Fruit fly (Drosophila melanogaster) whole organism, embryonic: Measurements from ENCODE around the gene CG6048.

Source experiments
- ATbp ChIP-seq: fragments of 200-800 bp; sonication (Bioruptor generic); optimal IDR thresholded peaks from 2 replicates; lab custom pipeline; 2017; ENCODE audit warnings: missing biosample characterization, mild to moderate bottlenecking, missing genetic modification characterization, missing genetic modification reagents
- Ada2b ChIP-seq: fragments of 200-800 bp; sonication (Bioruptor generic); IDR thresholded peaks from 2 replicates; pipeline ENCODE4 v1.3.6; 2022; ENCODE audit warnings: missing biosample characterization, missing genetic modification characterization
- Adf1 ChIP-seq: fragments of 200-800 bp; sonication (Bioruptor generic); IDR thresholded peaks from 2 replicates; pipeline ENCODE4 v1.3.6; 2022; ENCODE audit warnings: missing biosample characterization, missing genetic modification characterization
- CG11695 ChIP-seq: fragments of 200-800 bp; sonication (Bioruptor generic); IDR thresholded peaks from 3 replicates; pipeline ENCODE4 v1.3.6; 2022; ENCODE audit warnings: missing biosample characterization, missing genetic modification characterization
- CG12769 ChIP-seq: fragments of 200-800 bp; sonication (Bioruptor generic); optimal IDR thresholded peaks from 2 replicates; lab custom pipeline; 2019; ENCODE audit warnings: missing biosample characterization, mild to moderate bottlenecking, missing genetic modification characterization, moderate library complexity
- CG13775 ChIP-seq: fragments of 200-800 bp; sonication (Bioruptor generic); optimal IDR thresholded peaks from 3 replicates; lab custom pipeline; 2017; ENCODE audit warnings: missing biosample characterization, mild to moderate bottlenecking, missing genetic modification characterization
- CG15073 ChIP-seq: fragments of 200-800 bp; sonication (Bioruptor generic); optimal IDR thresholded peaks from 2 replicates; lab custom pipeline; 2016; ENCODE audit warnings: missing biosample characterization, missing genetic modification characterization
- CG15269 ChIP-seq: fragments of 200-800 bp; sonication (Bioruptor generic); optimal IDR thresholded peaks from 2 replicates; lab custom pipeline; 2018; ENCODE audit warnings: missing biosample characterization, mild to moderate bottlenecking, missing genetic modification characterization, moderate library complexity
- CG1603 ChIP-seq: fragments of 200-800 bp; sonication (Bioruptor generic); optimal IDR thresholded peaks from 2 replicates; lab custom pipeline; 2019; ENCODE audit warnings: missing biosample characterization, mild to moderate bottlenecking, missing genetic modification characterization, moderate library complexity
- CG17385 ChIP-seq: fragments of 200-800 bp; sonication (Bioruptor generic); optimal IDR thresholded peaks from 3 replicates; lab custom pipeline; 2018; ENCODE audit warnings: missing biosample characterization, mild to moderate bottlenecking, missing genetic modification characterization
- CG1792 ChIP-seq: fragments of 200-800 bp; sonication (Bioruptor generic); optimal IDR thresholded peaks from 2 replicates; lab custom pipeline; 2016; ENCODE audit warnings: missing biosample characterization, missing genetic modification characterization
- CG2116 ChIP-seq: fragments of 200-800 bp; sonication (Bioruptor generic); optimal IDR thresholded peaks from 3 replicates; lab custom pipeline; 2018; ENCODE audit warnings: missing biosample characterization, mild to moderate bottlenecking, missing genetic modification characterization
- CG2678 ChIP-seq: fragments of 200-800 bp; sonication (Bioruptor generic); optimal IDR thresholded peaks from 3 replicates; lab custom pipeline; 2019; ENCODE audit warnings: missing biosample characterization, mild to moderate bottlenecking, missing genetic modification characterization, moderate library complexity
- CG30020 ChIP-seq: fragments of 200-800 bp; optimal IDR thresholded peaks from 2 replicates; lab custom pipeline; 2019; ENCODE audit warnings: missing biosample characterization, mild to moderate bottlenecking, missing genetic modification characterization, moderate library complexity
- CG6689 ChIP-seq: fragments of 200-800 bp; sonication (Bioruptor generic); IDR thresholded peaks from 2 replicates; pipeline ENCODE4 v1.3.6; 2022; ENCODE audit warnings: missing biosample characterization, missing genetic modification characterization
- CG6813 ChIP-seq: fragments of 200-800 bp; sonication (Bioruptor generic); optimal IDR thresholded peaks from 2 replicates; lab custom pipeline; 2017; ENCODE audit warnings: missing biosample characterization, missing genetic modification characterization, mild to moderate bottlenecking, moderate library complexity, missing genetic modification reagents
- CG7271 ChIP-seq: fragments of 200-800 bp; sonication (Bioruptor generic); optimal IDR thresholded peaks from 2 replicates; lab custom pipeline; 2018; ENCODE audit warnings: missing biosample characterization, mild to moderate bottlenecking, missing genetic modification characterization, moderate library complexity
- CG7987 ChIP-seq: fragments of 200-800 bp; sonication (Bioruptor generic); optimal IDR thresholded peaks from 2 replicates; lab custom pipeline; 2018; ENCODE audit warnings: missing biosample characterization, mild to moderate bottlenecking, missing genetic modification characterization, moderate library complexity
- CG8944 ChIP-seq: fragments of 200-800 bp; sonication (Bioruptor generic); optimal IDR thresholded peaks from 3 replicates; lab custom pipeline; 2016; ENCODE audit warnings: missing biosample characterization, missing genetic modification characterization
- CG9932 ChIP-seq: fragments of 200-800 bp; sonication (Bioruptor generic); IDR thresholded peaks from 2 replicates; pipeline ENCODE4 v1.3.6; 2022; ENCODE audit warnings: missing biosample characterization, missing genetic modification characterization
- Dad ChIP-seq: fragments of 200-800 bp; sonication (Bioruptor generic); optimal IDR thresholded peaks from 3 replicates; lab custom pipeline; 2016; ENCODE audit warnings: missing biosample characterization, missing genetic modification characterization
- Doc2 ChIP-seq: fragments of 200-800 bp; sonication (Bioruptor generic); IDR thresholded peaks from 2 replicates; pipeline ENCODE4 v1.3.6; 2022; ENCODE audit warnings: missing biosample characterization, missing genetic modification characterization
- Hr78 ChIP-seq, 2 experiments: fragments of 200-800 bp in 1 of 2; fragments of >200 bp in 1 of 2; sonication (Bioruptor generic) in 1 of 2; optimal IDR thresholded peaks; 2 replicates each; lab custom pipeline; 2017 to 2019; ENCODE audit warnings: missing biosample characterization in 2 of 2, missing genetic modification characterization in 2 of 2, mild to moderate bottlenecking in 1 of 2, moderate library complexity in 1 of 2
- NK7.1 ChIP-seq: fragments of 200-800 bp; sonication (Bioruptor generic); optimal IDR thresholded peaks from 3 replicates; lab custom pipeline; 2016; ENCODE audit warnings: missing biosample characterization, missing genetic modification characterization
- Poxn ChIP-seq: fragments of 200-800 bp; sonication (Bioruptor generic); IDR thresholded peaks from 2 replicates; pipeline ENCODE4 v1.3.6; 2022; ENCODE audit warnings: missing biosample characterization, missing genetic modification characterization
- Sry-δ ChIP-seq: fragments of 200-800 bp; sonication (Bioruptor generic); optimal IDR thresholded peaks from 2 replicates; lab custom pipeline; 2016; ENCODE audit warnings: missing biosample characterization, missing genetic modification characterization
- Ssrp ChIP-seq: fragments of 200-800 bp; sonication (Bioruptor generic); optimal IDR thresholded peaks from 2 replicates; lab custom pipeline; 2018; ENCODE audit warnings: missing biosample characterization, mild to moderate bottlenecking, missing genetic modification characterization, moderate library complexity
- Trl ChIP-seq, 3 experiments: fragments of >200 bp in 2 of 3; fragments of 200-800 bp in 1 of 3; sonication (Bioruptor generic) in 1 of 3; optimal IDR thresholded peaks; 2 replicates in 1 of 3; 3 replicates in 2 of 3; lab custom pipeline; 2016 to 2017; ENCODE audit warnings: missing biosample characterization in 1 of 3, missing genetic modification characterization in 1 of 3
- Xbp1 ChIP-seq: fragments of 200-800 bp; sonication (Bioruptor generic); optimal IDR thresholded peaks from 3 replicates; lab custom pipeline; 2016; ENCODE audit warnings: missing biosample characterization, mild to moderate bottlenecking, missing genetic modification characterization
- YL-1 ChIP-seq: fragments of 200-800 bp; sonication (Bioruptor generic); optimal IDR thresholded peaks from 3 replicates; lab custom pipeline; 2017; ENCODE audit warnings: missing biosample characterization, mild to moderate bottlenecking, missing genetic modification characterization
- ap ChIP-seq: fragments of 200-800 bp; sonication (Bioruptor generic); IDR thresholded peaks from 2 replicates; pipeline ENCODE4 v1.3.6; 2022; ENCODE audit warnings: missing biosample characterization, missing genetic modification characterization
- bowl ChIP-seq: fragments of 200-800 bp; sonication (Bioruptor generic); IDR thresholded peaks from 2 replicates; pipeline ENCODE4 v1.3.6; 2022; ENCODE audit warnings: missing biosample characterization, missing genetic modification characterization
- crol ChIP-seq: fragments of 200-800 bp; sonication (Bioruptor generic); IDR thresholded peaks from 2 replicates; pipeline ENCODE4 v1.3.6; 2022; ENCODE audit warnings: missing biosample characterization, missing genetic modification characterization
- dpn ChIP-seq, 2 experiments: fragments of 200-800 bp; sonication (Bioruptor generic); optimal IDR thresholded peaks; 3 replicates each; lab custom pipeline; 2016; ENCODE audit warnings: missing biosample characterization in 2 of 2, missing genetic modification characterization in 2 of 2
- emc ChIP-seq: fragments of 200-800 bp; sonication (Bioruptor generic); optimal IDR thresholded peaks from 2 replicates; lab custom pipeline; 2016; ENCODE audit warnings: missing biosample characterization, missing genetic modification characterization
- fd3F ChIP-seq: fragments of 200-800 bp; sonication (Bioruptor generic); optimal IDR thresholded peaks from 2 replicates; lab custom pipeline; 2018; ENCODE audit warnings: missing biosample characterization, mild to moderate bottlenecking, missing genetic modification characterization, moderate library complexity
- gce ChIP-seq: fragments of 200-800 bp; sonication (Bioruptor generic); IDR thresholded peaks from 3 replicates; pipeline ENCODE4 v1.3.6; 2022; ENCODE audit warnings: missing biosample characterization, missing genetic modification characterization
- gsb ChIP-seq: fragments of 200-800 bp; sonication (Bioruptor generic); IDR thresholded peaks from 2 replicates; pipeline ENCODE4 v1.3.6; 2022; ENCODE audit warnings: missing biosample characterization, missing genetic modification characterization
- gsb-n ChIP-seq: fragments of 200-800 bp; sonication (Bioruptor generic); optimal IDR thresholded peaks from 3 replicates; lab custom pipeline; 2018; ENCODE audit warnings: missing biosample characterization, mild to moderate bottlenecking, missing genetic modification characterization
- ind ChIP-seq: fragments of 200-800 bp; sonication (Bioruptor generic); optimal IDR thresholded peaks from 3 replicates; lab custom pipeline; 2016; ENCODE audit warnings: missing biosample characterization, missing genetic modification characterization
- lbe ChIP-seq: fragments of 200-800 bp; sonication (Bioruptor generic); optimal IDR thresholded peaks from 2 replicates; lab custom pipeline; 2016; ENCODE audit warnings: missing biosample characterization, mild to moderate bottlenecking, missing genetic modification characterization
- nom ChIP-seq: fragments of 200-800 bp; sonication (Bioruptor generic); optimal IDR thresholded peaks from 2 replicates; lab custom pipeline; 2017; ENCODE audit warnings: missing biosample characterization, missing genetic modification characterization, mild to moderate bottlenecking, moderate library complexity, missing genetic modification reagents
- oc ChIP-seq: fragments of 200-800 bp; sonication (Bioruptor generic); optimal IDR thresholded peaks from 2 replicates; lab custom pipeline; 2018; ENCODE audit warnings: missing biosample characterization, mild to moderate bottlenecking, missing genetic modification characterization, moderate library complexity
- row ChIP-seq: fragments of 200-800 bp; sonication (Bioruptor generic); IDR thresholded peaks from 3 replicates; pipeline ENCODE4 v1.3.6; 2022; ENCODE audit warnings: missing biosample characterization, missing genetic modification characterization
- seq ChIP-seq: fragments of 200-800 bp; sonication (Bioruptor generic); IDR thresholded peaks from 2 replicates; pipeline ENCODE4 v1.3.6; 2022; ENCODE audit warnings: missing biosample characterization, missing genetic modification characterization
- slbo ChIP-seq: fragments of 200-800 bp; sonication (Bioruptor generic); IDR thresholded peaks from 2 replicates; pipeline ENCODE4 v1.3.6; 2022; ENCODE audit warnings: missing biosample characterization, missing genetic modification characterization
- sqz ChIP-seq: fragments of 200-800 bp; sonication (Bioruptor generic); optimal IDR thresholded peaks from 3 replicates; lab custom pipeline; 2018; ENCODE audit warnings: missing biosample characterization, mild to moderate bottlenecking, missing genetic modification characterization
- unpg ChIP-seq: fragments of 200-800 bp; sonication (Bioruptor generic); optimal IDR thresholded peaks from 3 replicates; lab custom pipeline; 2018; ENCODE audit warnings: missing biosample characterization, mild to moderate bottlenecking, missing genetic modification characterization, moderate library complexity
- vnd ChIP-seq: fragments of 200-800 bp; sonication (Bioruptor generic); IDR thresholded peaks from 3 replicates; pipeline ENCODE4 v1.3.6; 2022; ENCODE audit warnings: missing biosample characterization, missing genetic modification characterization; ENCODE audit not compliant: partially characterized antibody
- yki ChIP-seq: fragments of >200 bp; optimal IDR thresholded peaks from 3 replicates; lab custom pipeline; 2018

CG6048 gene

dm6 chrX:5973389-5974025, 21.1 kb downstream of the CG6048 start (continued):
- TF ChIP-seq seq (GFP tag; lab: Robert Waterston, UW) (peak; percentile 46; the same call in 1 of the 2 replicates), CG1603 (tag; lab: Kevin White, UChicago) (peak; percentile 58), sqz (GFP tag; lab: Kevin White, UChicago) (peak; percentile 5), CG15269 (peak; percentile 4), ind (GFP tag; lab: Kevin White, UChicago) (peak; percentile 11), Adf1 (GFP tag; lab: Robert Waterston, UW) (no peak), Dad (GFP tag; lab: Kevin White, UChicago) (no peak), Ada2b (GFP tag; lab: Robert Waterston, UW) (no peak), CG2678 (tag; lab: Kevin White, UChicago) (peak; percentile 22), lbe (GFP tag; lab: Kevin White, UChicago) (no peak), CG2116 (GFP tag; lab: Kevin White, UChicago) (no peak), emc (no peak), crol (GFP tag; lab: Robert Waterston, UW) (no peak), dpn (GFP tag; optimal IDR thresholded peaks at IDR 0.05; lab: Kevin White, UChicago) (peak in 1 of 2 experiments; percentile 41), CG17385 (peak; percentile 1), CG11695 (GFP tag; lab: Robert Waterston, UW) (0 out of 3 replicates have a peak, but pooled peaks have one; percentile 11), gce (GFP tag; lab: Robert Waterston, UW) (0 out of 3 replicates have a peak, but pooled peaks have one; percentile 11), NK7.1 (no peak), Doc2 (GFP tag; lab: Robert Waterston, UW) (no peak), CG8944 (GFP tag; lab: Kevin White, UChicago) (no peak), YL-1 (GFP tag; lab: Kevin White, UChicago) (no peak), CG7271 (no peak), CG7987 (GFP tag; lab: Kevin White, UChicago) (no peak), Xbp1 (GFP tag; lab: Kevin White, UChicago) (peak; percentile 32), oc (no peak), yki (lab: Kevin White, UChicago) (no peak), CG15073 (GFP tag; lab: Kevin White, UChicago) (no peak), vnd (GFP tag; lab: Robert Waterston, UW) (no peak), ap (no peak), CG12769 (tag; lab: Kevin White, UChicago) (peak; percentile 12), Poxn (GFP tag; lab: Robert Waterston, UW) (no peak), Trl (optimal IDR thresholded peaks at IDR 0.05; lab: Kevin White, UChicago) (no peak), Trl (GFP tag; optimal IDR thresholded peaks at IDR 0.05; lab: Kevin White, UChicago) (no peak), gsb-n (tag; lab: Kevin White, UChicago) (peak; percentile 4), fd3F (no peak), row (peak; percentile 47; the same call in 2 of the 3 replicates), CG6689 (GFP tag; lab: Robert Waterston, UW) (peak; percentile 62), CG30020 (tag; lab: Kevin White, UChicago) (no peak), gsb (GFP tag; lab: Robert Waterston, UW) (no peak), Hr78 (GFP tag; optimal IDR thresholded peaks at IDR 0.05; lab: Kevin White, UChicago) (no peak), nom (GFP tag; lab: Kevin White, UChicago) (peak; percentile 41), unpg (peak; percentile 39), Ssrp (tag; lab: Kevin White, UChicago) (peak; percentile 2), CG9932 (no peak), CG1792 (GFP tag; lab: Kevin White, UChicago) (no peak), CG13775 (GFP tag; lab: Kevin White, UChicago) (no peak), CG6813 (GFP tag; lab: Kevin White, UChicago) (no peak), bowl (GFP tag; lab: Robert Waterston, UW) (no peak), slbo (GFP tag; lab: Robert Waterston, UW) (peak; percentile 47), Sry-δ (GFP tag; lab: Kevin White, UChicago) (no peak), ATbp (GFP tag; lab: Kevin White, UChicago) (peak; percentile 15)
